Fruit fly (Drosophila melanogaster): ENCODE measurements around the gene CG13308.
A peak's percentile ranks its signal among the peaks of the same experiment; 100 is the strongest.

CG13308 gene

DNA sequence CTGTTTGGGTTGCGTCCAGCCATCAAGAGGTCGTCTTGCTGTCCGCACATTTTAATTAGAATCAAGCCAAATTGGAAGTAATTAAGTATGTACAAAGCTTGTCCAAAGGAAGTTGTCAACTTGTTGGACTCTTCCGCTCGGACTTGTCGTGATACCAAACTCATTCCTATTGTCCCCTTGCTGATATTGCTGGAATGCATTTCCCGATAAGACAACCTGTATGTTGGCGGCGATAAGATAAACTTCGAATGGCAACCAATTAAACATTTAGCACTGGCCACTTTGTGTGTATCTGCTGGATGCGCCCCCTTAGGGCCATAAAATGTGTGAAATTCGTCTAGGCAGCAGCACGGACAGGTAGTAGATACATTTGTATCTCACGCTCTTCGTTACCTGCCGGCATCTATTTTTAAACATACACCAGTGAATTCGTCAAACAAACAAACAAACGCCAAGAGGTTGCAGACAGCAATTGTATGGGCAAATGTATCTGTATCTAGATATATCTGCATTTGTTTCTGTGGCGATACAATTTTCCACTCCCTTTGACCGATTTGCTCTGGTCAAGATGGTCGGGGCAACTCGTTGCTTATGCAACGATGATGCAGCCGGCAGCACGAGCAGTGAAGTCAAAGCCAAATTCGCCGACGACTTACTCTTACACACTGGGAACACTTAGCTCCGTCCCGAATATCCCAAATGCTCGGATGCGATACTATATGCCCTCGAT is 24.6 kb downstream of the CG13308 start:
- TF ChIP-seq CG12605 (GFP tag; IDR thresholded peaks at IDR 0.05) (no peak), CG8301 (tag; optimal IDR thresholded peaks at IDR 0.05) (no peak), CG15710 (tag; optimal IDR thresholded peaks at IDR 0.05) (no peak), Pif1A (GFP tag; optimal IDR thresholded peaks at IDR 0.05) (no peak), Pif1B (GFP tag; optimal IDR thresholded peaks at IDR 0.05) (no peak), CG13204 (GFP tag; optimal IDR thresholded peaks at IDR 0.05) (no peak), CG4496 (GFP tag; IDR thresholded peaks at IDR 0.05) (no peak), CG8159 (tag; optimal IDR thresholded peaks at IDR 0.05) (no peak), rn (GFP tag; IDR thresholded peaks at IDR 0.05) (no peak), CG10348 (GFP tag; IDR thresholded peaks at IDR 0.05) (no peak), CG9948 (tag; optimal IDR thresholded peaks at IDR 0.05) (no peak), gl (tag; optimal IDR thresholded peaks at IDR 0.05) (no peak), D1 (tag; optimal IDR thresholded peaks at IDR 0.05) (no peak), CG32121 (GFP tag; IDR thresholded peaks at IDR 0.05) (no peak), CG14655 (GFP tag; optimal IDR thresholded peaks at IDR 0.05) (no peak), EcR (GFP tag; optimal IDR thresholded peaks at IDR 0.05) (no peak), Snoo (tag; optimal IDR thresholded peaks at IDR 0.05) (no peak), fd96Ca (GFP tag; IDR thresholded peaks at IDR 0.05) (no peak), Ets98B (GFP tag; IDR thresholded peaks at IDR 0.05) (no peak), CG17806 (tag; optimal IDR thresholded peaks at IDR 0.05) (no peak)

DNA sequence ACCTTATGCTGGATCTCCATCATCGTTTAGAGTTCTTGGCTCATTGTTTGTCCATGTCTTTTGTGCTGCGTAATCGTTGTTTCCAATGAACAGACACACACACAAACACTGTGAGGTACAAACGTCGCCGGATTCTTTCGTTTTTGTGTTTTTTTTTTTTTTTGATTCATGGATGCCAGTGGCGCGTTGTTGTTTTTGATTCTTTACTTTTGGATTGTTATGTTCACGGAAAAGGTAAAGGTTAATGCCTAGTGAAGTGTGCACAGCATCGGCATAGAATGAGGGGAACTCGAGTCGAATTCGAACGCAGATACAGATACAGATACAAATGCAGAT is 25.1 kb downstream of the CG13308 start:
- no peak for TF ChIP-seq gl (tag; optimal IDR thresholded peaks at IDR 0.05)
- no peak for TF ChIP-seq CG32121 (GFP tag; IDR thresholded peaks at IDR 0.05)
- no peak for TF ChIP-seq CG8159 (tag; optimal IDR thresholded peaks at IDR 0.05)
- no peak for TF ChIP-seq Snoo (tag; optimal IDR thresholded peaks at IDR 0.05)
- TF ChIP-seq CG13204 (GFP tag; optimal IDR thresholded peaks at IDR 0.05), result no peak
- no peak for TF ChIP-seq fd96Ca (GFP tag; IDR thresholded peaks at IDR 0.05)
- TF ChIP-seq CG4496 (GFP tag; IDR thresholded peaks at IDR 0.05), result no peak
- no peak for TF ChIP-seq CG8301 (tag; optimal IDR thresholded peaks at IDR 0.05)
- no peak for TF ChIP-seq CG17806 (tag; optimal IDR thresholded peaks at IDR 0.05)
- no peak for TF ChIP-seq EcR (GFP tag; optimal IDR thresholded peaks at IDR 0.05)
- TF ChIP-seq rn (GFP tag; IDR thresholded peaks at IDR 0.05), result no peak
- TF ChIP-seq CG15710 (tag; optimal IDR thresholded peaks at IDR 0.05), result no peak

DNA sequence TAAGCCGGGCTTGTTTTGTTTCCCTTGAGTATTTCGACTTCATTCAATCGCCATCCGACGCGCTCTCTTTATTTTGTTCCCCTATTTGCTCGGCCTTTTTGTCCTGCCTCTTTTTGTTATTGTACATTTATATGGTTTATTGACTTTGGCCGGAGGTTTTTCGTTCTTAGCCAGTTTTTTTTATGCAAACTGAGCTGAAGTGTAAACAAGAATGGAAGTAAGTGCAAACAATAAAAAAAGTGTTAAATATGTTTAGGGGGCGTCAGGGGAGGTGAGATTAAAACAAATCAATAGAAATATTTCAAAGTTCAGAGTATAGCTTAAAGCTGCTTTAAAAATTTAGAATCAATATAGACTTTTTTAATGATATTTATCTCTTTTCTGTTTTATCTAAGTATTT is 26.1 kb downstream of the CG13308 start:
- TF ChIP-seq Pif1A (GFP tag; optimal IDR thresholded peaks at IDR 0.05), result peak; percentile 40
- TF ChIP-seq CG4496 (GFP tag; IDR thresholded peaks at IDR 0.05), result 0 out of 3 replicates have a peak, but pooled peaks have one; percentile 19
- TF ChIP-seq CG10348 (GFP tag; IDR thresholded peaks at IDR 0.05), result no peak
- peak; percentile 4 for TF ChIP-seq CG17806 (tag; optimal IDR thresholded peaks at IDR 0.05)

DNA sequence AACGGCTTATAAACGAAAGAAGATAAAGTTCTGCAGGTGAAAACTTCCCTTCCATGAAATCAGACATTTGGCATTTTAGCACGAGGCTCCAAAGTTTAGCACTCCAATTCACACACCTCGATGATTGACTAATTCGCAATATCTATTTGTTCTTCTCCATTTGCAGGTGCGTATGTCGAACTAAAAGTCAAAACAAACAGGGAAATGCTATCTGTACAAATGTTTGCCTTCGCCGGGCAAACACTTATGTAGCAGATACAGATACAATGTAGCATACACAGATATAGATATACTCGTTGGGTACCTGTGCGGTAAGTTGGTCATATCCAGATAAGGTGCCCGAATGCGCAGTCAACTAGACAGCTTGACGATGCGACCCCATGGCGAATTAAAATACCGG is 26.5 kb downstream of the CG13308 start:
- TF ChIP-seq CG4496 (GFP tag; IDR thresholded peaks at IDR 0.05) (peak; percentile 23; the same call in 1 of the 3 replicates), EcR (GFP tag; optimal IDR thresholded peaks at IDR 0.05) (no peak)

dm6 chr3L:8835441-8835840 is 27.1 kb downstream of the CG13308 start:
- TF ChIP-seq CG8159 (tag; optimal IDR thresholded peaks at IDR 0.05) (no peak), CG15710 (tag; optimal IDR thresholded peaks at IDR 0.05) (no peak), CG10348 (GFP tag; IDR thresholded peaks at IDR 0.05) (no peak), CG34367 (tag; optimal IDR thresholded peaks at IDR 0.05) (no peak), rn (GFP tag; IDR thresholded peaks at IDR 0.05) (no peak), CG32121 (GFP tag; IDR thresholded peaks at IDR 0.05) (no peak), CG9948 (tag; optimal IDR thresholded peaks at IDR 0.05) (no peak), CG8301 (tag; optimal IDR thresholded peaks at IDR 0.05) (no peak), Snoo (tag; optimal IDR thresholded peaks at IDR 0.05) (no peak)

- TF ChIP-seq CG34367 (tag; optimal IDR thresholded peaks at IDR 0.05) (no peak), D1 (tag; optimal IDR thresholded peaks at IDR 0.05) (no peak), Snoo (tag; optimal IDR thresholded peaks at IDR 0.05) (no peak), CG13204 (GFP tag; optimal IDR thresholded peaks at IDR 0.05) (no peak), rn (GFP tag; IDR thresholded peaks at IDR 0.05) (no peak), Ets98B (GFP tag; IDR thresholded peaks at IDR 0.05) (no peak), CG32121 (GFP tag; IDR thresholded peaks at IDR 0.05) (no peak), CG12605 (GFP tag; IDR thresholded peaks at IDR 0.05) (no peak), CG17806 (tag; optimal IDR thresholded peaks at IDR 0.05) (no peak), Pif1A (GFP tag; optimal IDR thresholded peaks at IDR 0.05) (no peak), CG10348 (GFP tag; IDR thresholded peaks at IDR 0.05) (no peak), CG15710 (tag; optimal IDR thresholded peaks at IDR 0.05) (no peak), CG8301 (tag; optimal IDR thresholded peaks at IDR 0.05) (no peak), Pif1B (GFP tag; optimal IDR thresholded peaks at IDR 0.05) (no peak), fd96Ca (GFP tag; IDR thresholded peaks at IDR 0.05) (no peak)
Observed at dm6 chr3L:8836162-8836561, 27.8 kb downstream of the CG13308 start, which contains the start of gene CG32026. CG32026 (plus strand) TSS chr3L:8836462.

- TF ChIP-seq EcR (GFP tag; optimal IDR thresholded peaks at IDR 0.05), result peak; percentile 92
- TF ChIP-seq CG34367 (tag; optimal IDR thresholded peaks at IDR 0.05), result no peak
- no peak for TF ChIP-seq CG15710 (tag; optimal IDR thresholded peaks at IDR 0.05)
- TF ChIP-seq CG14655 (GFP tag; optimal IDR thresholded peaks at IDR 0.05), result no peak
- 0 out of 3 replicates have a peak, but pooled peaks have one; percentile 10 for TF ChIP-seq fd96Ca (GFP tag; IDR thresholded peaks at IDR 0.05)
- TF ChIP-seq CG13204 (GFP tag; optimal IDR thresholded peaks at IDR 0.05), result peak; percentile 60
Observed at dm6 chr3L:8839130-8839529, 30.8 kb downstream of the CG13308 start.

Measured in whole organism, pupa.